Worm (Caenorhabditis elegans) whole organism, mixed stage, embryonic: ENCODE measurements around the gene cal-7.

Source experiments
- bed-3 ChIP-seq: fragments of 200-800 bp; sonication (Bioruptor generic); optimal IDR thresholded peaks from 3 replicates; lab custom pipeline; 2018; ENCODE audit warnings: mild to moderate bottlenecking, missing genetic modification characterization, moderate library complexity, missing compliant biosample characterization
- blmp-1 ChIP-seq: fragments of 150-350 bp; optimal IDR thresholded peaks from 2 replicates; lab custom pipeline; 2014; ENCODE audit warnings: missing biosample characterization, missing genetic modification characterization
- ceh-39 ChIP-seq: fragments of 150-350 bp; optimal IDR thresholded peaks from 2 replicates; lab custom pipeline; 2014; ENCODE audit warnings: missing biosample characterization, missing genetic modification characterization
- ceh-83 ChIP-seq: fragments of 200-800 bp; sonication (Bioruptor generic); optimal IDR thresholded peaks from 2 replicates; lab custom pipeline; 2018; ENCODE audit warnings: mild to moderate bottlenecking, missing genetic modification characterization, missing compliant biosample characterization
- ces-1 ChIP-seq: fragments of 150-350 bp; optimal IDR thresholded peaks from 2 replicates; lab custom pipeline; 2014; ENCODE audit warnings: missing biosample characterization, missing genetic modification reagents, missing genetic modification characterization
- cnd-1 ChIP-seq: fragments of 200-800 bp; sonication (Bioruptor generic); optimal IDR thresholded peaks from 2 replicates; lab custom pipeline; 2018; ENCODE audit warnings: mild to moderate bottlenecking, missing genetic modification characterization, missing compliant biosample characterization
- elt-1 ChIP-seq: sonication (generic microtip); optimal IDR thresholded peaks from 2 replicates; lab custom pipeline; 2017; ENCODE audit warnings: missing genetic modification characterization, mild to moderate bottlenecking, missing compliant biosample characterization, antibody characterized with exemption, moderate library complexity, borderline replicate concordance; ENCODE audit not compliant: insufficient read depth
- elt-3 ChIP-seq: fragments of 150-350 bp; optimal IDR thresholded peaks from 2 replicates; lab custom pipeline; 2014; ENCODE audit warnings: missing biosample characterization, missing genetic modification characterization
- flh-1 ChIP-seq: fragments of 200-800 bp; sonication (Bioruptor generic); optimal IDR thresholded peaks from 2 replicates; lab custom pipeline; 2018; ENCODE audit warnings: mild to moderate bottlenecking, missing genetic modification characterization, moderate library complexity, missing compliant biosample characterization
- ham-2 ChIP-seq: fragments of 200-800 bp; sonication (Bioruptor generic); optimal IDR thresholded peaks from 2 replicates; lab custom pipeline; 2018; ENCODE audit warnings: mild to moderate bottlenecking, missing genetic modification characterization, missing compliant biosample characterization
- hlh-1 ChIP-seq: fragments of 150-350 bp; optimal IDR thresholded peaks from 2 replicates; lab custom pipeline; 2014; ENCODE audit warnings: missing biosample characterization, missing genetic modification reagents, missing genetic modification characterization
- lin-13 ChIP-seq: fragments of 150-350 bp; optimal IDR thresholded peaks from 2 replicates; lab custom pipeline; 2014; ENCODE audit warnings: missing biosample characterization, missing genetic modification characterization
- lin-32 ChIP-seq: fragments of 200-800 bp; sonication (Bioruptor generic); optimal IDR thresholded peaks from 2 replicates; lab custom pipeline; 2018; ENCODE audit warnings: mild to moderate bottlenecking, missing genetic modification characterization, missing compliant biosample characterization
- lsy-2 ChIP-seq: fragments of 150-350 bp; optimal IDR thresholded peaks from 2 replicates; lab custom pipeline; 2014; ENCODE audit warnings: missing biosample characterization, missing genetic modification characterization
- mab-5 ChIP-seq: fragments of 150-350 bp; optimal IDR thresholded peaks from 2 replicates; lab custom pipeline; 2014; ENCODE audit warnings: missing biosample characterization, missing genetic modification characterization
- mep-1 ChIP-seq: fragments of 150-350 bp; optimal IDR thresholded peaks from 2 replicates; lab custom pipeline; 2017; ENCODE audit warnings: missing biosample characterization, missing genetic modification reagents, missing genetic modification characterization, inconsistent platforms
- mls-2 ChIP-seq: sonication (generic microtip); optimal IDR thresholded peaks from 2 replicates; lab custom pipeline; 2016; ENCODE audit warnings: mild to moderate bottlenecking, missing genetic modification characterization, moderate library complexity, missing compliant biosample characterization
- nhr-2 ChIP-seq: fragments of 150-350 bp; optimal IDR thresholded peaks from 2 replicates; lab custom pipeline; 2014; ENCODE audit warnings: missing biosample characterization, missing genetic modification characterization
- nhr-237 ChIP-seq: fragments of 150-350 bp; optimal IDR thresholded peaks from 2 replicates; lab custom pipeline; 2014; ENCODE audit warnings: missing biosample characterization, missing genetic modification characterization
- nhr-28 ChIP-seq: fragments of 150-350 bp; optimal IDR thresholded peaks from 2 replicates; lab custom pipeline; 2014; ENCODE audit warnings: missing biosample characterization, missing genetic modification characterization
- pha-4 ChIP-seq: fragments of 150-350 bp; optimal IDR thresholded peaks from 2 replicates; lab custom pipeline; 2018; ENCODE audit warnings: missing biosample characterization, missing genetic modification reagents, missing genetic modification characterization
- sem-2 ChIP-seq: fragments of 200-800 bp; sonication (Bioruptor generic); optimal IDR thresholded peaks from 2 replicates; lab custom pipeline; 2018; ENCODE audit warnings: mild to moderate bottlenecking, missing genetic modification characterization, missing compliant biosample characterization
- snpc-4 ChIP-seq: fragments of 150-350 bp; optimal IDR thresholded peaks from 2 replicates; lab custom pipeline; 2014; ENCODE audit warnings: missing biosample characterization, missing genetic modification characterization
- sptf-1 ChIP-seq: sonication (generic microtip); optimal IDR thresholded peaks from 2 replicates; lab custom pipeline; 2017; ENCODE audit warnings: mild to moderate bottlenecking, missing genetic modification characterization, moderate library complexity, missing compliant biosample characterization
- tbx-8 ChIP-seq: fragments of 200-800 bp; sonication (Bioruptor generic); optimal IDR thresholded peaks from 2 replicates; lab custom pipeline; 2018; ENCODE audit warnings: mild to moderate bottlenecking, missing genetic modification characterization, moderate library complexity, missing compliant biosample characterization
- unc-120 ChIP-seq: sonication (generic microtip); optimal IDR thresholded peaks from 2 replicates; lab custom pipeline; 2017; ENCODE audit warnings: missing genetic modification characterization, missing compliant biosample characterization; ENCODE audit not compliant: poor library complexity, severe bottlenecking
- unc-39 ChIP-seq: fragments of 150-350 bp; optimal IDR thresholded peaks from 2 replicates; lab custom pipeline; 2014; ENCODE audit warnings: missing biosample characterization, missing genetic modification characterization
- zip-8 ChIP-seq: fragments of 150-350 bp; optimal IDR thresholded peaks from 2 replicates; lab custom pipeline; 2014; ENCODE audit warnings: missing biosample characterization, missing genetic modification characterization
- ztf-11 ChIP-seq: fragments of 150-350 bp; optimal IDR thresholded peaks from 2 replicates; lab custom pipeline; 2014; ENCODE audit warnings: missing biosample characterization, missing genetic modification characterization

Gene cal-7

ce11 chrV:9757884-9758283 is 24.0 kb downstream of the cal-7 start, which contains the start of gene F58E6.11:
Gene F58E6.11 (minus strand): TSS chrV:9757984.
- no peak for TF ChIP-seq cnd-1 (tag; lab: Kevin White, UChicago)
- no peak for TF ChIP-seq tbx-8 (GFP tag; lab: Kevin White, UChicago)
- no peak for TF ChIP-seq mab-5 (tag; lab: Kevin White, UChicago)
- TF ChIP-seq mls-2 (tag; lab: Kevin White, UChicago) = no peak
- no peak for TF ChIP-seq sptf-1 (tag; lab: Kevin White, UChicago)
- TF ChIP-seq hlh-1 (tag; lab: Kevin White, UChicago) = no peak
- no peak for TF ChIP-seq nhr-237 (tag; lab: Kevin White, UChicago)
- TF ChIP-seq bed-3 = no peak
- TF ChIP-seq flh-1 (GFP tag; lab: Kevin White, UChicago) = no peak
- no peak for TF ChIP-seq sem-2 (GFP tag; lab: Kevin White, UChicago)
- no peak for TF ChIP-seq lin-13 (tag; lab: Kevin White, UChicago)
- TF ChIP-seq, all 35 proteins: peak for 0

- TF ChIP-seq snpc-4 (tag; lab: Kevin White, UChicago) (no peak), blmp-1 (tag; lab: Kevin White, UChicago) (peak; percentile 74)
Observed at ce11 chrV:9758437-9758836, 24.5 kb downstream of the cal-7 start.

ce11 chrV:9763759-9764158 is 29.9 kb downstream of the cal-7 start:
- TF ChIP-seq ceh-83 (GFP tag; lab: Kevin White, UChicago) = no peak
- TF ChIP-seq lin-32 = no peak
- peak; percentile 94 for TF ChIP-seq ces-1 (GFP tag; lab: Kevin White, UChicago)
- TF ChIP-seq unc-120 (tag; lab: Kevin White, UChicago) = no peak

- TF ChIP-seq nhr-28 = no peak
- TF ChIP-seq elt-1 (tag; lab: Kevin White, UChicago) = no peak
- no peak for TF ChIP-seq ham-2 (GFP tag; lab: Kevin White, UChicago)
- TF ChIP-seq pha-4 (tag; lab: Kevin White, UChicago) = no peak
- TF ChIP-seq sptf-1 (tag; lab: Kevin White, UChicago) = no peak
- no peak for TF ChIP-seq elt-3 (tag; lab: Kevin White, UChicago)
- TF ChIP-seq lsy-2 = no peak
- TF ChIP-seq unc-39 (tag; lab: Kevin White, UChicago) = no peak
- no peak for TF ChIP-seq zip-8 (tag; lab: Kevin White, UChicago)
- TF ChIP-seq nhr-237 (tag; lab: Kevin White, UChicago) = no peak
- TF ChIP-seq flh-1 (GFP tag; lab: Kevin White, UChicago) = no peak
- no peak for TF ChIP-seq ztf-11 (tag; lab: Kevin White, UChicago)
Observed at ce11 chrV:9764552-9764951, 30.6 kb downstream of the cal-7 start.

ce11 chrV:9765622-9766021 is 31.7 kb downstream of the cal-7 start:
- peak; percentile 46 for TF ChIP-seq lsy-2
- TF ChIP-seq nhr-237 (tag; lab: Kevin White, UChicago) = no peak
- TF ChIP-seq ces-1 (GFP tag; lab: Kevin White, UChicago) = peak; percentile 100
- TF ChIP-seq mep-1 (tag; lab: Kevin White, UChicago) = no peak
- TF ChIP-seq snpc-4 (tag; lab: Kevin White, UChicago) = no peak
- no peak for TF ChIP-seq sptf-1 (tag; lab: Kevin White, UChicago)
- TF ChIP-seq mls-2 (tag; lab: Kevin White, UChicago) = no peak
- TF ChIP-seq flh-1 (GFP tag; lab: Kevin White, UChicago) = no peak
- TF ChIP-seq sem-2 (GFP tag; lab: Kevin White, UChicago) = no peak
- TF ChIP-seq nhr-2 = no peak
- TF ChIP-seq zip-8 (tag; lab: Kevin White, UChicago) = no peak

ce11 chrV:9767941-9768340 is 34.0 kb downstream of the cal-7 start:
- no peak for TF ChIP-seq ceh-39 (tag; lab: Kevin White, UChicago)
- peak; percentile 50 for TF ChIP-seq zip-8 (tag; lab: Kevin White, UChicago)
- no peak for TF ChIP-seq unc-39 (tag; lab: Kevin White, UChicago)
- peak; percentile 100 for TF ChIP-seq ces-1 (GFP tag; lab: Kevin White, UChicago)
